Worm (Caenorhabditis elegans) whole organism, L4/young adult: Measurements from ENCODE around the gene srd-11.

Experiments used
- W03F9.2 ChIP-seq: fragments of 150-350 bp; optimal IDR thresholded peaks from 2 replicates; lab custom pipeline; 2014; ENCODE audit warnings: missing biosample characterization, missing genetic modification characterization
- dao-5 ChIP-seq: sonication (generic microtip); optimal IDR thresholded peaks from 2 replicates; lab custom pipeline; 2016; ENCODE audit warnings: missing genotype, missing genetic modification characterization, moderate library complexity, missing compliant biosample characterization
- him-1 ChIP-seq: sonication (generic microtip); optimal IDR thresholded peaks from 2 replicates; lab custom pipeline; 2016; ENCODE audit warnings: missing genotype, missing genetic modification reagents, missing genetic modification characterization, missing compliant biosample characterization

The srd-11 gene

ce11 chrV:13655202-13655764, 35.6 kb upstream of the srd-11 start:
- no peak for TF ChIP-seq W03F9.2 (tag; lab: Kevin White, UChicago)
- peak; percentile 48 for TF ChIP-seq him-1 (tag; lab: Kevin White, UChicago)
- no peak for TF ChIP-seq dao-5 (tag; lab: Kevin White, UChicago)

- TF ChIP-seq him-1 (tag; lab: Kevin White, UChicago) (no peak), W03F9.2 (tag; lab: Kevin White, UChicago) (no peak), dao-5 (tag; lab: Kevin White, UChicago) (no peak)
Observed at ce11 chrV:13654394-13654792, 34.7 kb upstream of the srd-11 start.

ce11 chrV:13653713-13654393, 34.2 kb upstream of the srd-11 start, which contains the start of gene lpin-1:
TSS of gene lpin-1 (minus strand) at chrV:13654129.
- TF ChIP-seq W03F9.2 (tag; lab: Kevin White, UChicago) (no peak), dao-5 (tag; lab: Kevin White, UChicago) (no peak), him-1 (tag; lab: Kevin White, UChicago) (no peak)

- TF ChIP-seq him-1 (tag; lab: Kevin White, UChicago) (no peak), W03F9.2 (tag; lab: Kevin White, UChicago) (no peak), dao-5 (tag; lab: Kevin White, UChicago) (no peak)
Observed at ce11 chrV:13652322-13652721, 32.7 kb upstream of the srd-11 start.

- no peak for TF ChIP-seq dao-5 (tag; lab: Kevin White, UChicago)
- no peak for TF ChIP-seq W03F9.2 (tag; lab: Kevin White, UChicago)
- no peak for TF ChIP-seq him-1 (tag; lab: Kevin White, UChicago)
Observed at ce11 chrV:13650800-13651199, 31.1 kb upstream of the srd-11 start.

ce11 chrV:13649730-13650349, 30.2 kb upstream of the srd-11 start, which contains the start of gene H37A05.4:
TSS of gene H37A05.4 (minus strand) at chrV:13649780.
- TF ChIP-seq dao-5 (tag; lab: Kevin White, UChicago) (peak; percentile 7), him-1 (tag; lab: Kevin White, UChicago) (no peak), W03F9.2 (tag; lab: Kevin White, UChicago) (no peak)

ce11 chrV:13647617-13648016, 28.0 kb upstream of the srd-11 start:
- no peak for TF ChIP-seq dao-5 (tag; lab: Kevin White, UChicago)
- TF ChIP-seq W03F9.2 (tag; lab: Kevin White, UChicago) = no peak
- TF ChIP-seq him-1 (tag; lab: Kevin White, UChicago) = no peak

- TF ChIP-seq him-1 (tag; lab: Kevin White, UChicago) = no peak
Observed at ce11 chrV:13647185-13647584, 27.5 kb upstream of the srd-11 start.

- no peak for TF ChIP-seq W03F9.2 (tag; lab: Kevin White, UChicago)
- no peak for TF ChIP-seq dao-5 (tag; lab: Kevin White, UChicago)
- TF ChIP-seq him-1 (tag; lab: Kevin White, UChicago) = no peak
Observed at ce11 chrV:13645848-13646578, 26.4 kb upstream of the srd-11 start.

- TF ChIP-seq dao-5 (tag; lab: Kevin White, UChicago) = no peak
- no peak for TF ChIP-seq W03F9.2 (tag; lab: Kevin White, UChicago)
Observed at ce11 chrV:13638040-13638439, 18.4 kb upstream of the srd-11 start.

ce11 chrV:13636411-13636810, 16.8 kb upstream of the srd-11 start:
- TF ChIP-seq W03F9.2 (tag; lab: Kevin White, UChicago) (no peak), dao-5 (tag; lab: Kevin White, UChicago) (no peak), him-1 (tag; lab: Kevin White, UChicago) (no peak)

- TF ChIP-seq W03F9.2 (tag; lab: Kevin White, UChicago) = no peak
Observed at ce11 chrV:13634149-13634548, 14.5 kb upstream of the srd-11 start, which contains the start of gene H37A05.2. TSS of gene H37A05.2 (minus strand) at chrV:13634249.

ce11 chrV:13627103-13627623, 7.5 kb upstream of the srd-11 start, which contains the start of gene sde-2:
TSS of gene sde-2 (plus strand) at chrV:13627573.
- TF ChIP-seq dao-5 (tag; lab: Kevin White, UChicago) (no peak), W03F9.2 (tag; lab: Kevin White, UChicago) (no peak), him-1 (tag; lab: Kevin White, UChicago) (no peak)
